Fruit fly (Drosophila melanogaster) whole organism, embryonic: Measurements from ENCODE around the gene Atg18b.

Source experiments
- CG10274 ChIP-seq: fragments of 200-800 bp; sonication (Bioruptor generic); optimal IDR thresholded peaks from 3 replicates; lab custom pipeline; 2017; ENCODE audit warnings: missing biosample characterization, mild to moderate bottlenecking, missing genetic modification characterization
- CG10321 ChIP-seq: fragments of 200-800 bp; sonication (Bioruptor generic); IDR thresholded peaks from 2 replicates; pipeline ENCODE4 v1.3.6; 2022; ENCODE audit warnings: missing biosample characterization, missing genetic modification characterization
- CG10543 ChIP-seq: fragments of 200-800 bp; sonication (Bioruptor generic); optimal IDR thresholded peaks from 3 replicates; lab custom pipeline; 2017; ENCODE audit warnings: missing biosample characterization, mild to moderate bottlenecking, missing genetic modification characterization, moderate library complexity
- CG11085 ChIP-seq: fragments of 200-800 bp; sonication (Bioruptor generic); IDR thresholded peaks from 2 replicates; pipeline ENCODE4 v1.3.6; 2022; ENCODE audit warnings: missing biosample characterization, missing genetic modification characterization
- CG11695 ChIP-seq: fragments of 200-800 bp; sonication (Bioruptor generic); IDR thresholded peaks from 3 replicates; pipeline ENCODE4 v1.3.6; 2022; ENCODE audit warnings: missing biosample characterization, missing genetic modification characterization
- CG12942 ChIP-seq: fragments of 200-800 bp; sonication (Bioruptor generic); optimal IDR thresholded peaks from 3 replicates; lab custom pipeline; 2016; ENCODE audit warnings: missing biosample characterization, missing genetic modification characterization
- CG13424 ChIP-seq: fragments of 200-800 bp; sonication (Bioruptor generic); optimal IDR thresholded peaks from 2 replicates; lab custom pipeline; 2019; ENCODE audit warnings: missing biosample characterization, mild to moderate bottlenecking, missing genetic modification characterization, moderate library complexity
- CG14667 ChIP-seq: fragments of 200-800 bp; sonication (Bioruptor generic); IDR thresholded peaks from 2 replicates; pipeline ENCODE4 v1.3.6; 2022; ENCODE audit warnings: missing biosample characterization, missing genetic modification characterization
- CG15479 ChIP-seq: fragments of 200-800 bp; sonication (Bioruptor generic); optimal IDR thresholded peaks from 3 replicates; lab custom pipeline; 2019; ENCODE audit warnings: missing biosample characterization, mild to moderate bottlenecking, missing genetic modification characterization, moderate library complexity
- CG2678 ChIP-seq: fragments of 200-800 bp; sonication (Bioruptor generic); optimal IDR thresholded peaks from 3 replicates; lab custom pipeline; 2019; ENCODE audit warnings: missing biosample characterization, mild to moderate bottlenecking, missing genetic modification characterization, moderate library complexity
- CG2889 ChIP-seq: fragments of 200-800 bp; sonication (Bioruptor generic); IDR thresholded peaks from 3 replicates; pipeline ENCODE4 v1.3.6; 2022; ENCODE audit warnings: missing biosample characterization, missing genetic modification characterization
- CG3407 ChIP-seq: fragments of 200-800 bp; sonication (Bioruptor generic); optimal IDR thresholded peaks from 2 replicates; lab custom pipeline; 2018; ENCODE audit warnings: missing biosample characterization, mild to moderate bottlenecking, missing genetic modification characterization
- CG34376 ChIP-seq: fragments of 200-800 bp; sonication (Bioruptor generic); optimal IDR thresholded peaks from 2 replicates; lab custom pipeline; 2018; ENCODE audit warnings: missing biosample characterization, mild to moderate bottlenecking, missing genetic modification characterization
- CG42726 ChIP-seq: fragments of 200-800 bp; sonication (Bioruptor generic); IDR thresholded peaks from 2 replicates; pipeline ENCODE4 v1.3.6; 2022; ENCODE audit warnings: missing biosample characterization, missing genetic modification characterization; ENCODE audit not compliant: partially characterized antibody
- CG4707 ChIP-seq: fragments of 200-800 bp; sonication (Bioruptor generic); optimal IDR thresholded peaks from 2 replicates; lab custom pipeline; 2018; ENCODE audit warnings: missing biosample characterization, mild to moderate bottlenecking, missing genetic modification characterization, moderate library complexity
- CG6175 ChIP-seq: fragments of 200-800 bp; sonication (Bioruptor generic); IDR thresholded peaks from 3 replicates; pipeline ENCODE4 v1.3.6; 2022; ENCODE audit warnings: missing biosample characterization, missing genetic modification characterization
- CG7357 ChIP-seq: fragments of 200-800 bp; sonication (Bioruptor generic); IDR thresholded peaks from 3 replicates; pipeline ENCODE4 v1.3.6; 2022; ENCODE audit warnings: missing biosample characterization, missing genetic modification characterization
- CG7786 ChIP-seq: fragments of 200-800 bp; sonication (Bioruptor generic); optimal IDR thresholded peaks from 2 replicates; lab custom pipeline; 2016; ENCODE audit warnings: missing biosample characterization, missing genetic modification characterization
- CG7839 ChIP-seq: fragments of 200-800 bp; sonication (Bioruptor generic); optimal IDR thresholded peaks from 3 replicates; lab custom pipeline; 2018; ENCODE audit warnings: missing biosample characterization, mild to moderate bottlenecking, missing genetic modification characterization, moderate library complexity
- CG8359 ChIP-seq: fragments of 200-800 bp; sonication (Bioruptor generic); optimal IDR thresholded peaks from 2 replicates; lab custom pipeline; 2017; ENCODE audit warnings: missing biosample characterization, mild to moderate bottlenecking, missing genetic modification characterization, borderline replicate concordance
- CG8388 ChIP-seq: fragments of 200-800 bp; sonication (Bioruptor generic); optimal IDR thresholded peaks from 2 replicates; lab custom pipeline; 2019; ENCODE audit warnings: missing biosample characterization, mild to moderate bottlenecking, missing genetic modification characterization, moderate library complexity
- Chrac-16 ChIP-seq: fragments of 200-800 bp; sonication (Bioruptor generic); optimal IDR thresholded peaks from 3 replicates; lab custom pipeline; 2016; ENCODE audit warnings: missing biosample characterization, missing genetic modification characterization
- CrebB ChIP-seq: fragments of 200-800 bp; sonication (Bioruptor generic); optimal IDR thresholded peaks from 3 replicates; lab custom pipeline; 2018; ENCODE audit warnings: missing biosample characterization, mild to moderate bottlenecking, missing genetic modification characterization
- Dll ChIP-seq: fragments of 200-800 bp; sonication (Bioruptor generic); IDR thresholded peaks from 4 replicates; pipeline ENCODE4 v1.3.6; 2022; ENCODE audit warnings: missing biosample characterization, missing genetic modification characterization; ENCODE audit not compliant: partially characterized antibody
- Eip74EF ChIP-seq, 2 experiments: fragments of 200-800 bp in 1 of 2; fragments of >200 bp in 1 of 2; sonication (Bioruptor generic) in 1 of 2; optimal IDR thresholded peaks; 2 replicates each; lab custom pipeline; 2017 to 2019; ENCODE audit warnings: missing biosample characterization in 2 of 2, missing genetic modification characterization in 2 of 2, mild to moderate bottlenecking in 1 of 2, moderate library complexity in 1 of 2
- HHEX ChIP-seq: fragments of 200-800 bp; sonication (Bioruptor generic); optimal IDR thresholded peaks from 3 replicates; lab custom pipeline; 2017; ENCODE audit warnings: missing biosample characterization, mild to moderate bottlenecking, missing genetic modification characterization, missing genetic modification reagents
- HLH4C ChIP-seq: fragments of 200-800 bp; sonication (Bioruptor generic); IDR thresholded peaks from 3 replicates; pipeline ENCODE4 v1.3.6; 2022; ENCODE audit warnings: missing biosample characterization, missing genetic modification characterization; ENCODE audit not compliant: partially characterized antibody
- HLHmδ ChIP-seq: fragments of 200-800 bp; sonication (Bioruptor generic); optimal IDR thresholded peaks from 2 replicates; lab custom pipeline; 2018; ENCODE audit warnings: missing biosample characterization, mild to moderate bottlenecking, missing genetic modification characterization, moderate library complexity
- Hey ChIP-seq: fragments of 200-800 bp; sonication (Bioruptor generic); optimal IDR thresholded peaks from 3 replicates; lab custom pipeline; 2018; ENCODE audit warnings: missing biosample characterization, mild to moderate bottlenecking, missing genetic modification characterization
- Hmx ChIP-seq: fragments of 200-800 bp; sonication (Bioruptor generic); optimal IDR thresholded peaks from 2 replicates; lab custom pipeline; 2016; ENCODE audit warnings: missing biosample characterization, missing genetic modification characterization
- Lpt ChIP-seq: fragments of >200 bp; optimal IDR thresholded peaks from 2 replicates; lab custom pipeline; 2018; ENCODE audit warnings: missing biosample characterization, missing genetic modification characterization
- Mrtf ChIP-seq: fragments of 200-800 bp; sonication (Bioruptor generic); IDR thresholded peaks from 3 replicates; pipeline ENCODE4 v1.3.6; 2022; ENCODE audit warnings: missing biosample characterization, missing genetic modification characterization
- Sin3A ChIP-seq: fragments of >200 bp; optimal IDR thresholded peaks from 2 replicates; lab custom pipeline; 2018
- Spps ChIP-seq: fragments of 200-800 bp; sonication (Bioruptor generic); optimal IDR thresholded peaks from 2 replicates; lab custom pipeline; 2018; ENCODE audit warnings: missing biosample characterization, mild to moderate bottlenecking, missing genetic modification characterization
- Taf1 ChIP-seq: fragments of 200-800 bp; sonication (Bioruptor generic); IDR thresholded peaks from 2 replicates; pipeline ENCODE4 v1.3.6; 2022; ENCODE audit warnings: missing biosample characterization, missing genetic modification characterization
- abd-A ChIP-seq: fragments of 200-800 bp; sonication (Bioruptor generic); optimal IDR thresholded peaks from 3 replicates; lab custom pipeline; 2019; ENCODE audit warnings: missing biosample characterization, mild to moderate bottlenecking, missing genetic modification characterization, moderate library complexity
- ap ChIP-seq: fragments of 200-800 bp; sonication (Bioruptor generic); IDR thresholded peaks from 2 replicates; pipeline ENCODE4 v1.3.6; 2022; ENCODE audit warnings: missing biosample characterization, missing genetic modification characterization
- ash1 ChIP-seq: fragments of 200-800 bp; sonication (Bioruptor generic); optimal IDR thresholded peaks from 2 replicates; lab custom pipeline; 2018; ENCODE audit warnings: missing biosample characterization, mild to moderate bottlenecking, missing genetic modification characterization
- btn ChIP-seq: fragments of 200-800 bp; sonication (Bioruptor generic); optimal IDR thresholded peaks from 2 replicates; lab custom pipeline; 2016; ENCODE audit warnings: missing biosample characterization, missing genetic modification characterization
- cg ChIP-seq: fragments of 200-800 bp; sonication (Bioruptor generic); optimal IDR thresholded peaks from 3 replicates; lab custom pipeline; 2019; ENCODE audit warnings: missing biosample characterization, mild to moderate bottlenecking, missing genetic modification characterization, moderate library complexity
- gt ChIP-seq: fragments of 200-800 bp; sonication (Bioruptor generic); IDR thresholded peaks from 2 replicates; pipeline ENCODE4 v1.3.6; 2022; ENCODE audit warnings: missing biosample characterization, missing genetic modification characterization
- h ChIP-seq: fragments of >200 bp; optimal IDR thresholded peaks from 2 replicates; lab custom pipeline; 2017
- insv ChIP-seq, 2 experiments: fragments of 200-800 bp; sonication (Bioruptor generic); optimal IDR thresholded peaks; 3 replicates each; lab custom pipeline; 2016 to 2018; ENCODE audit warnings: missing biosample characterization in 2 of 2, missing genetic modification characterization in 2 of 2
- klu ChIP-seq: fragments of 200-800 bp; sonication (Bioruptor generic); IDR thresholded peaks from 2 replicates; pipeline ENCODE4 v1.3.6; 2022; ENCODE audit warnings: missing biosample characterization, missing genetic modification characterization
- nerfin-2 ChIP-seq: fragments of 200-800 bp; sonication (Bioruptor generic); IDR thresholded peaks from 2 replicates; pipeline ENCODE4 v1.3.6; 2022; ENCODE audit warnings: missing biosample characterization, missing genetic modification characterization; ENCODE audit not compliant: partially characterized antibody
- run ChIP-seq: fragments of 200-800 bp; sonication (Bioruptor generic); optimal IDR thresholded peaks from 3 replicates; lab custom pipeline; 2018; ENCODE audit warnings: missing biosample characterization, mild to moderate bottlenecking, missing genetic modification characterization
- sc ChIP-seq, 3 experiments: fragments of >200 bp in 2 of 3; fragments of 200-800 bp in 1 of 3; sonication (Bioruptor generic) in 1 of 3; optimal IDR thresholded peaks; 2 replicates in 2 of 3; 3 replicates in 1 of 3; lab custom pipeline; 2017; ENCODE audit warnings: mild to moderate bottlenecking in 1 of 3, missing biosample characterization in 1 of 3, missing genetic modification characterization in 1 of 3, missing genetic modification reagents in 1 of 3
- tio ChIP-seq: fragments of 200-800 bp; sonication (Bioruptor generic); optimal IDR thresholded peaks from 2 replicates; lab custom pipeline; 2017; ENCODE audit warnings: missing biosample characterization, missing genetic modification characterization, inconsistent platforms
- vnd ChIP-seq: fragments of 200-800 bp; sonication (Bioruptor generic); IDR thresholded peaks from 3 replicates; pipeline ENCODE4 v1.3.6; 2022; ENCODE audit warnings: missing biosample characterization, missing genetic modification characterization; ENCODE audit not compliant: partially characterized antibody
- zen ChIP-seq: fragments of 200-800 bp; sonication (Bioruptor generic); optimal IDR thresholded peaks from 3 replicates; lab custom pipeline; 2018; ENCODE audit warnings: missing biosample characterization, mild to moderate bottlenecking, missing genetic modification characterization, moderate library complexity
- zf30C ChIP-seq: fragments of 200-800 bp; sonication (Bioruptor generic); optimal IDR thresholded peaks from 3 replicates; lab custom pipeline; 2018; ENCODE audit warnings: missing biosample characterization, mild to moderate bottlenecking, missing genetic modification characterization

The Atg18b gene

DNA sequence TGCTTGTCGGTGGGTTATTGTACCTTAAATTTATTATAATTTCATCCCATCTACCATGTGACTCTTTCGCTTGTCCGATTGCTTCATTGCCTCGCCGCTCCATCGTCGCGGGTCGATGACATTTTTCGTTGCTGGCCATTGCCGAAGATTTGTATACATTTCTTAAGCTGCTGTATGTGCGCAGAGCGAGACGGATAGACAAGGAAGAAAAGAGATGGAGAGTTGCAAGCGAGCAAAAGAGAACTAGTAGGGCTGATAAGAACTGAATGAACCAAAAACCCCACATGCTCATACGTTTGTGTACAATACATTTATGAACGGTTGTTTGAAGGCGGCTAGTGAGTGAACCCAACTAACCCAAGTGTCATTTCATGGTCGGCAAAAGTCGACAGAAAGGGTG, 31.4 kb upstream of the Atg18b start (continued):
- TF ChIP-seq CG7357 (GFP tag; lab: Robert Waterston, UW): no peak
- peak; percentile 28 for TF ChIP-seq CG10543 (GFP tag; lab: Kevin White, UChicago)
- peak; percentile 83 for TF ChIP-seq CG10321 (GFP tag; lab: Robert Waterston, UW)
- TF ChIP-seq nerfin-2 (GFP tag; lab: Robert Waterston, UW): no peak
- no peak for TF ChIP-seq CG2678 (tag; lab: Kevin White, UChicago)
- TF ChIP-seq Taf1 (GFP tag; lab: Robert Waterston, UW): no peak
- no peak for TF ChIP-seq Mrtf (GFP tag; lab: Robert Waterston, UW)
- no peak for TF ChIP-seq Hey
- TF ChIP-seq cg (GFP tag; lab: Kevin White, UChicago): peak; percentile 48
- no peak for TF ChIP-seq Spps (tag; lab: Kevin White, UChicago)
- TF ChIP-seq Lpt (GFP tag; lab: Kevin White, UChicago): no peak
- no peak for TF ChIP-seq ash1 (GFP tag; lab: Kevin White, UChicago)
- TF ChIP-seq HLH4C: no peak
- TF ChIP-seq Hmx (GFP tag; lab: Kevin White, UChicago): no peak
- TF ChIP-seq CG34376 (GFP tag; lab: Kevin White, UChicago): peak; percentile 14
- peak in 1 of 2 experiments; percentile 7 for TF ChIP-seq Eip74EF (GFP tag; optimal IDR thresholded peaks at IDR 0.05; lab: Kevin White, UChicago)
- no peak for TF ChIP-seq Dll (GFP tag; lab: Robert Waterston, UW)
- no peak for TF ChIP-seq tio (GFP tag; lab: Kevin White, UChicago)
- TF ChIP-seq CG7839 (tag; lab: Kevin White, UChicago): no peak
- no peak for TF ChIP-seq HHEX
- no peak for TF ChIP-seq ap (GFP tag; lab: Robert Waterston, UW)
- no peak for TF ChIP-seq CG8359 (GFP tag; lab: Kevin White, UChicago)
- TF ChIP-seq CG4707 (GFP tag; lab: Kevin White, UChicago): no peak
- TF ChIP-seq zen (tag; lab: Kevin White, UChicago): no peak
- no peak for TF ChIP-seq run (tag; lab: Kevin White, UChicago)
- no peak for TF ChIP-seq CG6175 (GFP tag; lab: Robert Waterston, UW)
- no peak for TF ChIP-seq zf30C
- no peak for TF ChIP-seq vnd (GFP tag; lab: Robert Waterston, UW)
- TF ChIP-seq HLHmδ (GFP tag; lab: Kevin White, UChicago): no peak
- no peak for TF ChIP-seq sc (optimal IDR thresholded peaks at IDR 0.05; lab: Kevin White, UChicago)
- no peak for TF ChIP-seq sc (GFP tag; optimal IDR thresholded peaks at IDR 0.05; lab: Kevin White, UChicago)
- TF ChIP-seq CG42726 (GFP tag; lab: Robert Waterston, UW): no peak
- no peak for TF ChIP-seq CG14667 (GFP tag; lab: Robert Waterston, UW)
- TF ChIP-seq Sin3A (lab: Kevin White, UChicago): no peak
- no peak for TF ChIP-seq h (lab: Kevin White, UChicago)
- TF ChIP-seq CG7786 (GFP tag; lab: Kevin White, UChicago): no peak
- TF ChIP-seq abd-A: no peak
- no peak for TF ChIP-seq CG2889 (GFP tag; lab: Robert Waterston, UW)
- TF ChIP-seq CrebB (tag; lab: Kevin White, UChicago): no peak
- no peak for TF ChIP-seq CG11085 (GFP tag; lab: Robert Waterston, UW)
- TF ChIP-seq CG10274 (GFP tag; lab: Kevin White, UChicago): no peak
- TF ChIP-seq CG8388 (GFP tag; lab: Kevin White, UChicago): no peak
- no peak for TF ChIP-seq insv (GFP tag; optimal IDR thresholded peaks at IDR 0.05; lab: Kevin White, UChicago)
- TF ChIP-seq klu (GFP tag; lab: Robert Waterston, UW): no peak
- TF ChIP-seq gt (GFP tag; lab: Robert Waterston, UW): no peak
- TF ChIP-seq CG3407 (GFP tag; lab: Kevin White, UChicago): no peak
- no peak for TF ChIP-seq CG13424
- TF ChIP-seq CG15479: peak; percentile 51
- no peak for TF ChIP-seq CG11695
- no peak for TF ChIP-seq Chrac-16
- TF ChIP-seq CG12942 (GFP tag; lab: Kevin White, UChicago): no peak
- no peak for TF ChIP-seq btn
